Worm (Caenorhabditis elegans): ENCODE measurements around the gene npp-9.

DNA sequence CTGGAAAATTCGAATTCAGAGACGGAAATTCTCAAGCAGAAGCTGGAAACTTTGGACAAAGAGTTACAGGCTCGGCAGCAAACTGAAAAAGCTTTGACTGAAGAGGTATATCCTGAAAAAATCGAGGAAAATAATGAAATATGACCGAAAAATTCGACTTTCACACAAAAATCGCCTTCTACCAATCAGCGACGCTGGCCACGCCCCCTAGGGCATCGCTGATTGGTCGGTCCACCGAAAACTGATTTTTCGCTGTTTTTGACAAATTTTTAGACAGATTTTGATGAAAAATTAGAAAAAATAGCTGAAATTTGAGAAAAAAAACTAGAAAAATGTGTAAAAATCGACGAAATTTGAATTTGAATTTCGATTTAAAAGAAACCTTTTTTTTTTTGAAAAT lies 14.6 kb upstream of the npp-9 start:
- TF ChIP-seq F13C5.2 (tag; optimal IDR thresholded peaks at IDR 0.05) (no peak), flt-1 (GFP tag; IDR thresholded peaks at IDR 0.05) (no peak), hmbx-1 (tag; optimal IDR thresholded peaks at IDR 0.05) (no peak), ets-7 (tag; optimal IDR thresholded peaks at IDR 0.05) (no peak), aly-1 (tag; optimal IDR thresholded peaks at IDR 0.05) (no peak), ama-1 (optimal IDR thresholded peaks at IDR 0.05) (no peak), sea-1 (GFP tag; conservative IDR thresholded peaks at IDR 0.05) (no peak), tbx-11 (GFP tag; IDR thresholded peaks at IDR 0.05) (no peak), B0310.2 (tag; optimal IDR thresholded peaks at IDR 0.05) (no peak), hnd-1 (tag; optimal IDR thresholded peaks at IDR 0.05) (no peak), pes-1 (GFP tag; IDR thresholded peaks at IDR 0.05) (no peak)

All from whole organism, early embryonic.